Worm (Caenorhabditis elegans) whole organism, young adult: ENCODE results near the gene acl-12.

ENCODE experiments used
- C06A6.2 ChIP-seq: fragments of 200-800 bp; sonication (Bioruptor generic); conservative IDR thresholded peaks from 2 replicates; pipeline ENCODE4 v1.3.6; 2022; ENCODE audit warnings: missing genetic modification characterization, missing compliant biosample characterization
- D2030.7 ChIP-seq: fragments of 200-800 bp; sonication (Bioruptor generic); IDR thresholded peaks from 2 replicates; pipeline ENCODE4 v1.3.6; 2022; ENCODE audit warnings: missing genetic modification reagents, missing genetic modification characterization, missing compliant biosample characterization
- F37B4.10 ChIP-seq: fragments of 200-800 bp; sonication (Bioruptor generic); IDR thresholded peaks from 2 replicates; pipeline ENCODE4 v1.3.6; 2022; ENCODE audit warnings: missing genetic modification characterization, missing compliant biosample characterization
- K12H6.12 ChIP-seq: fragments of 200-800 bp; sonication (Bioruptor generic); optimal IDR thresholded peaks from 2 replicates; lab custom pipeline; 2018; ENCODE audit warnings: mild to moderate bottlenecking, missing genetic modification characterization, missing compliant biosample characterization
- Y56A3A.18 ChIP-seq: fragments of 200-800 bp; sonication (Bioruptor generic); IDR thresholded peaks from 2 replicates; pipeline ENCODE4 v1.3.6; 2022; ENCODE audit warnings: missing genetic modification reagents, missing genetic modification characterization, missing compliant biosample characterization
- Y95B8A.8 ChIP-seq: fragments of 200-800 bp; sonication (Bioruptor generic); IDR thresholded peaks from 2 replicates; pipeline ENCODE4 v1.3.6; 2022; ENCODE audit warnings: missing genetic modification reagents, missing genetic modification characterization, missing compliant biosample characterization
- bed-1 ChIP-seq: fragments of 200-800 bp; sonication (Bioruptor generic); IDR thresholded peaks from 2 replicates; pipeline ENCODE4 v1.3.6; 2022; ENCODE audit warnings: missing genetic modification reagents, missing genetic modification characterization, missing compliant biosample characterization
- ceh-79 ChIP-seq: sonication (generic microtip); optimal IDR thresholded peaks from 2 replicates; lab custom pipeline; 2017; ENCODE audit warnings: mild to moderate bottlenecking, missing genetic modification characterization, missing compliant biosample characterization
- egl-44 ChIP-seq: fragments of 200-800 bp; sonication (Bioruptor generic); IDR thresholded peaks from 2 replicates; pipeline ENCODE4 v1.3.6; 2022; ENCODE audit warnings: missing genetic modification reagents, missing genetic modification characterization, missing compliant biosample characterization
- lag-1 ChIP-seq: fragments of 200-800 bp; sonication (Bioruptor generic); IDR thresholded peaks from 2 replicates; pipeline ENCODE4 v1.3.6; 2022; ENCODE audit warnings: missing genetic modification reagents, missing genetic modification characterization, missing compliant biosample characterization
- nfya-2 ChIP-seq: fragments of 200-800 bp; sonication (Bioruptor generic); IDR thresholded peaks from 2 replicates; pipeline ENCODE4 v1.3.6; 2022; ENCODE audit warnings: missing genetic modification reagents, missing genetic modification characterization, missing compliant biosample characterization
- nfyb-1 ChIP-seq: fragments of 200-800 bp; sonication (Bioruptor generic); IDR thresholded peaks from 2 replicates; pipeline ENCODE4 v1.3.6; 2022; ENCODE audit warnings: missing genetic modification reagents, missing genetic modification characterization, missing compliant biosample characterization
- pbrm-1 ChIP-seq: fragments of 200-800 bp; sonication (Bioruptor generic); IDR thresholded peaks from 2 replicates; pipeline ENCODE4 v1.3.6; 2022; ENCODE audit warnings: missing genetic modification reagents, missing genetic modification characterization, missing compliant biosample characterization
- somi-1 ChIP-seq: fragments of 200-800 bp; sonication (Bioruptor generic); optimal IDR thresholded peaks from 2 replicates; lab custom pipeline; 2018; ENCODE audit warnings: mild to moderate bottlenecking, missing genetic modification characterization, missing compliant biosample characterization

Gene acl-12

ce11 chrX:7393167-7393566 is 49.2 kb downstream of the acl-12 start, which contains the start of gene gad-2:
TSS of gene gad-2 (plus strand) at chrX:7393467.
- no peak for TF ChIP-seq egl-44 (GFP tag; lab: Robert Waterston, UW)
- no peak for TF ChIP-seq bed-1
- TF ChIP-seq, all 124 proteins: peak for 0

- TF ChIP-seq D2030.7: no peak
- no peak for TF ChIP-seq nfya-2 (GFP tag; lab: Robert Waterston, UW)
- no peak for TF ChIP-seq Y56A3A.18 (GFP tag; lab: Robert Waterston, UW)
- no peak for TF ChIP-seq F37B4.10 (GFP tag; lab: Robert Waterston, UW)
- TF ChIP-seq pbrm-1 (GFP tag; lab: Robert Waterston, UW): no peak
- no peak for TF ChIP-seq lag-1
- TF ChIP-seq Y95B8A.8 (GFP tag; lab: Robert Waterston, UW): no peak
- no peak for TF ChIP-seq C06A6.2 (GFP tag; lab: Robert Waterston, UW)
- TF ChIP-seq somi-1 (GFP tag; lab: Kevin White, UChicago): no peak
- TF ChIP-seq K12H6.12: no peak
- no peak for TF ChIP-seq nfyb-1 (GFP tag; lab: Robert Waterston, UW)
- TF ChIP-seq ceh-79: no peak
These were observed 52.1 kb downstream of the acl-12 start, which contains the start of gene C10A4.6 for ce11 chrX:7390270-7390669. TSS of gene C10A4.6 (plus strand) at chrX:7390570.
